Worm (Caenorhabditis elegans): ENCODE measurements around the gene Y9C2UA.1.

ce11 chrII:9131363-9131762 is 8.1 kb upstream of the Y9C2UA.1 start, which contains the start of gene C16D2.1:
- TF ChIP-seq ceh-82 (tag; optimal IDR thresholded peaks at IDR 0.05), result no peak
- no peak for TF ChIP-seq mxl-3 (GFP tag; optimal IDR thresholded peaks at IDR 0.05)
- TF ChIP-seq mep-1 (tag; optimal IDR thresholded peaks at IDR 0.05), result no peak
